Worm (Caenorhabditis elegans): ENCODE data around the gene vab-9.

DNA sequence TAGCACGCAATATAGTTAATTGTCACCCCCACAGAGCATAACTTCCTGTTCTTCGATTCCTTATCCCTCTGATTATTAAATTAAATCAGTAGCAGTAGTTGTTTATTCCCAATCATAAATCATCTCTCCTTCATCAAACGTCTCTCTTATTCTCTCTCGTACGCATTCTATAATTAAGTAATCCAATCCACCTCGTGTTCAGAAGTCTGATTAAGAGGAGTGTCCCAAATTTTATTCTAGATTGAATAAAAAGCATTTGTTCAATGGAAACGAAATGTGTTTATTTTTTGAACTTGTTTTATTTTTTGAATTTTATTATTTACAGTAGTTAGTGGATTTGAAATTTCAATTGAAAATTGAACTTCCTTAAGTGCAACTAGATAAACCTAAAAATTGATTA lies 26.2 kb downstream of the vab-9 start:
- TF ChIP-seq F37D6.2 (tag; optimal IDR thresholded peaks at IDR 0.05) = no peak
- TF ChIP-seq pha-4 (GFP tag; IDR thresholded peaks at IDR 0.05) = no peak
- TF ChIP-seq pha-4 (tag; optimal IDR thresholded peaks at IDR 0.05) = no peak
- TF ChIP-seq unc-39 (tag; optimal IDR thresholded peaks at IDR 0.05) = no peak
- no peak for TF ChIP-seq nhr-102 (tag; optimal IDR thresholded peaks at IDR 0.05)
- no peak for TF ChIP-seq mdl-1 (tag; optimal IDR thresholded peaks at IDR 0.05)
- no peak for TF ChIP-seq lin-39 (tag; optimal IDR thresholded peaks at IDR 0.05)
- no peak for TF ChIP-seq dmd-6 (GFP tag; IDR thresholded peaks at IDR 0.05)
- no peak for TF ChIP-seq mdt-29 (GFP tag; IDR thresholded peaks at IDR 0.05)
